Worm (Caenorhabditis elegans) whole organism, early embryonic: ENCODE measurements around the gene hal-2.

ENCODE experiments used
- aly-1 ChIP-seq: sonication (generic microtip); optimal IDR thresholded peaks from 2 replicates; lab custom pipeline; 2016; ENCODE audit warnings: missing genetic modification characterization, missing compliant biosample characterization
- ama-1 ChIP-seq: fragments of 150-350 bp; optimal IDR thresholded peaks from 2 replicates; lab custom pipeline; 2014
- ceh-13 ChIP-seq: fragments of 200-800 bp; sonication (Bioruptor generic); optimal IDR thresholded peaks from 2 replicates; lab custom pipeline; 2018; ENCODE audit warnings: mild to moderate bottlenecking, missing genetic modification characterization, missing compliant biosample characterization
- hmbx-1 ChIP-seq: sonication (generic microtip); optimal IDR thresholded peaks from 2 replicates; lab custom pipeline; 2016; ENCODE audit warnings: mild to moderate bottlenecking, missing genetic modification characterization, missing compliant biosample characterization

- TF ChIP-seq ama-1 (no peak), aly-1 (tag; lab: Kevin White, UChicago) (no peak), ceh-13 (GFP tag; lab: Kevin White, UChicago) (no peak), hmbx-1 (tag; lab: Kevin White, UChicago) (no peak)
Measured at ce11 chrIII:10056033-10056432, 32.7 kb downstream of the hal-2 start, which contains the start of gene T16G12.10.
